Worm (Caenorhabditis elegans) whole organism, dauer: ENCODE measurements around the gene T26H10.2.

Source experiments
- unc-62 ChIP-seq: sonication (generic microtip); optimal IDR thresholded peaks from 2 replicates; lab custom pipeline; 2017; ENCODE audit warnings: missing biosample characterization, missing genetic modification reagents, missing genetic modification characterization

The T26H10.2 gene

ce11 chrV:11424565-11424964, at the start of gene T26H10.2:
Gene T26H10.2 (minus strand): TSS chrV:11424665.
- TF ChIP-seq unc-62 (GFP tag; lab: Kevin White, UChicago) = no peak

ce11 chrV:11472209-11472608, 47.7 kb upstream of the T26H10.2 start, which contains the start of the genes nas-20 and nas-21:
Gene nas-20 (minus strand): TSS chrV:11472309.
Gene nas-21 (plus strand): TSS chrV:11472564.
- no peak for TF ChIP-seq unc-62 (GFP tag; lab: Kevin White, UChicago)

- TF ChIP-seq unc-62 (GFP tag; lab: Kevin White, UChicago) = no peak
Measured at ce11 chrV:11470210-11470713, 45.8 kb upstream of the T26H10.2 start, which contains the start of gene aat-6. Gene aat-6 (minus strand): TSS chrV:11470663.

- TF ChIP-seq unc-62 (GFP tag; lab: Kevin White, UChicago) = no peak
Measured at ce11 chrV:11462963-11463453, 38.5 kb upstream of the T26H10.2 start, which contains the start of gene zipt-16. Gene zipt-16 (plus strand): TSS chrV:11463013.

- TF ChIP-seq unc-62 (GFP tag; lab: Kevin White, UChicago) = no peak
Measured at ce11 chrV:11459255-11459654, 34.8 kb upstream of the T26H10.2 start, which contains the start of gene T11F9.1. Gene T11F9.1 (plus strand): TSS chrV:11459555.

- no peak for TF ChIP-seq unc-62 (GFP tag; lab: Kevin White, UChicago)
Measured at ce11 chrV:11454917-11455316, 30.5 kb upstream of the T26H10.2 start.

- no peak for TF ChIP-seq unc-62 (GFP tag; lab: Kevin White, UChicago)
Measured at ce11 chrV:11450257-11450656, 25.8 kb upstream of the T26H10.2 start, which contains the start of gene col-156. Gene col-156 (minus strand): TSS chrV:11450357.

- no peak for TF ChIP-seq unc-62 (GFP tag; lab: Kevin White, UChicago)
Measured at ce11 chrV:11449404-11449803, 24.9 kb upstream of the T26H10.2 start.

- TF ChIP-seq unc-62 (GFP tag; lab: Kevin White, UChicago) = no peak
Measured at ce11 chrV:11446297-11446696, 21.8 kb upstream of the T26H10.2 start, which contains the start of gene mig-17. Gene mig-17 (plus strand): TSS chrV:11446685.

- no peak for TF ChIP-seq unc-62 (GFP tag; lab: Kevin White, UChicago)
Measured at ce11 chrV:11445375-11445774, 20.9 kb upstream of the T26H10.2 start.

- no peak for TF ChIP-seq unc-62 (GFP tag; lab: Kevin White, UChicago)
Measured at ce11 chrV:11443503-11443902, 19.0 kb upstream of the T26H10.2 start, which contains the start of gene F57B7.2. Gene F57B7.2 (minus strand): TSS chrV:11443603.

ce11 chrV:11439202-11439601, 14.7 kb upstream of the T26H10.2 start:
- no peak for TF ChIP-seq unc-62 (GFP tag; lab: Kevin White, UChicago)

- no peak for TF ChIP-seq unc-62 (GFP tag; lab: Kevin White, UChicago)
Measured at ce11 chrV:11438464-11438863, 14.0 kb upstream of the T26H10.2 start, which contains the start of gene dmsr-1. Gene dmsr-1 (plus strand): TSS chrV:11438764.

- no peak for TF ChIP-seq unc-62 (GFP tag; lab: Kevin White, UChicago)
Measured at ce11 chrV:11436407-11436806, 11.9 kb upstream of the T26H10.2 start.

- TF ChIP-seq unc-62 (GFP tag; lab: Kevin White, UChicago) = no peak
Measured at ce11 chrV:11435242-11435641, 10.8 kb upstream of the T26H10.2 start.

- no peak for TF ChIP-seq unc-62 (GFP tag; lab: Kevin White, UChicago)
Measured at ce11 chrV:11430823-11431222, 6.4 kb upstream of the T26H10.2 start.

- no peak for TF ChIP-seq unc-62 (GFP tag; lab: Kevin White, UChicago)
Measured at ce11 chrV:11428728-11429127, 4.3 kb upstream of the T26H10.2 start.
